Worm (Caenorhabditis elegans) whole organism, young adult: ENCODE measurements around the gene str-190.

ENCODE experiments used
- B0019.2 ChIP-seq: fragments of 200-800 bp; sonication (Bioruptor generic); conservative IDR thresholded peaks from 2 replicates; pipeline ENCODE4 v1.3.6; 2022; ENCODE audit warnings: missing genetic modification reagents, missing genetic modification characterization, missing compliant biosample characterization
- C17E4.6 ChIP-seq: fragments of 200-800 bp; sonication (Bioruptor generic); IDR thresholded peaks from 2 replicates; pipeline ENCODE4 v1.3.6; 2022; ENCODE audit warnings: missing genetic modification reagents, missing genetic modification characterization, missing compliant biosample characterization
- F23B12.7 ChIP-seq: sonication (generic microtip); optimal IDR thresholded peaks from 2 replicates; lab custom pipeline; 2017; ENCODE audit warnings: missing genetic modification characterization, mild to moderate bottlenecking, missing compliant biosample characterization, antibody characterized with exemption, moderate library complexity; ENCODE audit not compliant: insufficient read depth
- F33H1.4 ChIP-seq: fragments of 200-800 bp; sonication (Bioruptor generic); IDR thresholded peaks from 2 replicates; pipeline ENCODE4 v1.3.6; 2022; ENCODE audit warnings: missing genetic modification reagents, missing genetic modification characterization, missing compliant biosample characterization
- F37B4.10 ChIP-seq: fragments of 200-800 bp; sonication (Bioruptor generic); IDR thresholded peaks from 2 replicates; pipeline ENCODE4 v1.3.6; 2022; ENCODE audit warnings: missing genetic modification characterization, missing compliant biosample characterization
- F49E8.2 ChIP-seq: sonication (generic microtip); optimal IDR thresholded peaks from 3 replicates; lab custom pipeline; 2017; ENCODE audit warnings: missing genetic modification characterization, mild to moderate bottlenecking, missing compliant biosample characterization, antibody characterized with exemption, moderate library complexity; ENCODE audit not compliant: insufficient read depth
- K12H6.12 ChIP-seq: fragments of 200-800 bp; sonication (Bioruptor generic); optimal IDR thresholded peaks from 2 replicates; lab custom pipeline; 2018; ENCODE audit warnings: mild to moderate bottlenecking, missing genetic modification characterization, missing compliant biosample characterization
- Y53F4B.3 ChIP-seq: fragments of 200-800 bp; sonication (Bioruptor generic); IDR thresholded peaks from 2 replicates; pipeline ENCODE4 v1.3.6; 2022; ENCODE audit warnings: missing genetic modification reagents, missing genetic modification characterization, missing compliant biosample characterization
- Y53G8AR.9 ChIP-seq: fragments of 200-800 bp; sonication (Bioruptor generic); conservative IDR thresholded peaks from 2 replicates; pipeline ENCODE4 v1.3.6; 2022; ENCODE audit warnings: missing genetic modification reagents, missing genetic modification characterization, missing compliant biosample characterization
- Y56A3A.18 ChIP-seq: fragments of 200-800 bp; sonication (Bioruptor generic); IDR thresholded peaks from 2 replicates; pipeline ENCODE4 v1.3.6; 2022; ENCODE audit warnings: missing genetic modification reagents, missing genetic modification characterization, missing compliant biosample characterization
- Y95B8A.8 ChIP-seq: fragments of 200-800 bp; sonication (Bioruptor generic); IDR thresholded peaks from 2 replicates; pipeline ENCODE4 v1.3.6; 2022; ENCODE audit warnings: missing genetic modification reagents, missing genetic modification characterization, missing compliant biosample characterization
- aptf-2 ChIP-seq: fragments of 200-800 bp; sonication (Bioruptor generic); conservative IDR thresholded peaks from 2 replicates; pipeline ENCODE4 v1.3.6; 2022; ENCODE audit warnings: missing genetic modification reagents, missing genetic modification characterization, missing compliant biosample characterization
- aptf-3 ChIP-seq: fragments of 200-800 bp; sonication (Bioruptor generic); IDR thresholded peaks from 2 replicates; pipeline ENCODE4 v1.3.6; 2022; ENCODE audit warnings: missing genetic modification characterization, missing compliant biosample characterization
- attf-3 ChIP-seq: fragments of 200-800 bp; sonication (Bioruptor generic); conservative IDR thresholded peaks from 2 replicates; pipeline ENCODE4 v1.3.6; 2022; ENCODE audit warnings: missing genetic modification reagents, missing genetic modification characterization, missing compliant biosample characterization
- ccch-3 ChIP-seq: fragments of 200-800 bp; sonication (Bioruptor generic); optimal IDR thresholded peaks from 2 replicates; lab custom pipeline; 2018; ENCODE audit warnings: mild to moderate bottlenecking, missing genetic modification characterization, missing compliant biosample characterization
- ceh-100 ChIP-seq: fragments of 200-800 bp; sonication (Bioruptor generic); IDR thresholded peaks from 2 replicates; pipeline ENCODE4 v1.3.6; 2022; ENCODE audit warnings: missing genetic modification reagents, missing genetic modification characterization, missing compliant biosample characterization
- ceh-79 ChIP-seq: sonication (generic microtip); optimal IDR thresholded peaks from 2 replicates; lab custom pipeline; 2017; ENCODE audit warnings: mild to moderate bottlenecking, missing genetic modification characterization, missing compliant biosample characterization
- ceh-91 ChIP-seq: fragments of 200-800 bp; sonication (Bioruptor generic); IDR thresholded peaks from 2 replicates; pipeline ENCODE4 v1.3.6; 2022; ENCODE audit warnings: missing genetic modification reagents, missing genetic modification characterization, missing compliant biosample characterization
- dpff-1 ChIP-seq: sonication (generic microtip); optimal IDR thresholded peaks from 2 replicates; lab custom pipeline; 2017; ENCODE audit warnings: mild to moderate bottlenecking, missing genetic modification characterization, missing compliant biosample characterization
- dpl-1 ChIP-seq: fragments of 150-350 bp; optimal IDR thresholded peaks from 2 replicates; lab custom pipeline; 2014; ENCODE audit warnings: missing biosample characterization, missing genetic modification reagents, missing genetic modification characterization
- efl-1 ChIP-seq: fragments of 150-350 bp; optimal IDR thresholded peaks from 2 replicates; lab custom pipeline; 2014; ENCODE audit warnings: missing biosample characterization, missing genetic modification reagents, missing genetic modification characterization
- egl-18 ChIP-seq: fragments of 200-800 bp; sonication (Bioruptor generic); IDR thresholded peaks from 2 replicates; pipeline ENCODE4 v1.3.6; 2022; ENCODE audit warnings: missing genetic modification reagents, missing genetic modification characterization, missing compliant biosample characterization
- ekl-4 ChIP-seq: fragments of 200-800 bp; sonication (Bioruptor generic); IDR thresholded peaks from 2 replicates; pipeline ENCODE4 v1.3.6; 2022; ENCODE audit warnings: missing genetic modification reagents, missing genetic modification characterization, missing compliant biosample characterization
- ets-4 ChIP-seq: fragments of 200-800 bp; sonication (Bioruptor generic); optimal IDR thresholded peaks from 2 replicates; lab custom pipeline; 2018; ENCODE audit warnings: mild to moderate bottlenecking, missing genetic modification characterization, missing compliant biosample characterization
- fkh-3 ChIP-seq: sonication (generic microtip); optimal IDR thresholded peaks from 2 replicates; lab custom pipeline; 2016; ENCODE audit warnings: mild to moderate bottlenecking, missing genetic modification characterization, missing compliant biosample characterization
- gei-17 ChIP-seq: fragments of 200-800 bp; sonication (Bioruptor generic); optimal IDR thresholded peaks from 2 replicates; lab custom pipeline; 2018; ENCODE audit warnings: mild to moderate bottlenecking, missing genetic modification characterization, missing compliant biosample characterization
- lag-1 ChIP-seq: fragments of 200-800 bp; sonication (Bioruptor generic); IDR thresholded peaks from 2 replicates; pipeline ENCODE4 v1.3.6; 2022; ENCODE audit warnings: missing genetic modification reagents, missing genetic modification characterization, missing compliant biosample characterization
- let-607 ChIP-seq, 2 experiments: fragments of 200-800 bp in 1 of 2; sonication (Bioruptor generic) in 1 of 2; sonication (generic microtip) in 1 of 2; optimal IDR thresholded peaks; 2 replicates each; lab custom pipeline; 2016 to 2018; ENCODE audit warnings: mild to moderate bottlenecking in 2 of 2, missing compliant biosample characterization in 2 of 2, missing genetic modification characterization in 2 of 2, moderate library complexity in 2 of 2, missing genotype in 1 of 2
- lin-54 ChIP-seq: fragments of 200-800 bp; sonication (Bioruptor generic); optimal IDR thresholded peaks from 2 replicates; lab custom pipeline; 2018; ENCODE audit warnings: mild to moderate bottlenecking, missing genetic modification characterization, missing compliant biosample characterization
- lsy-27 ChIP-seq: sonication (generic microtip); optimal IDR thresholded peaks from 2 replicates; lab custom pipeline; 2017; ENCODE audit warnings: missing genetic modification characterization, mild to moderate bottlenecking, missing compliant biosample characterization, antibody characterized with exemption, missing genotype, borderline replicate concordance; ENCODE audit not compliant: insufficient read depth
- nhr-120 ChIP-seq: fragments of 200-800 bp; sonication (Bioruptor generic); IDR thresholded peaks from 2 replicates; pipeline ENCODE4 v1.3.6; 2022; ENCODE audit warnings: missing genetic modification characterization, missing compliant biosample characterization
- nhr-27 ChIP-seq: fragments of 200-800 bp; sonication (Bioruptor generic); optimal IDR thresholded peaks from 2 replicates; lab custom pipeline; 2018; ENCODE audit warnings: mild to moderate bottlenecking, missing genetic modification characterization, moderate library complexity, missing compliant biosample characterization
- nhr-80 ChIP-seq: sonication (generic microtip); optimal IDR thresholded peaks from 2 replicates; lab custom pipeline; 2016; ENCODE audit warnings: missing genetic modification characterization, missing compliant biosample characterization
- pbrm-1 ChIP-seq: fragments of 200-800 bp; sonication (Bioruptor generic); IDR thresholded peaks from 2 replicates; pipeline ENCODE4 v1.3.6; 2022; ENCODE audit warnings: missing genetic modification reagents, missing genetic modification characterization, missing compliant biosample characterization
- repo-1 ChIP-seq: sonication (generic microtip); optimal IDR thresholded peaks from 2 replicates; lab custom pipeline; 2017; ENCODE audit warnings: mild to moderate bottlenecking, missing genetic modification characterization, missing compliant biosample characterization
- rpc-1 ChIP-seq, 2 experiments: fragments of 150-350 bp in 1 of 2; sonication (generic microtip) in 1 of 2; optimal IDR thresholded peaks; 2 replicates each; lab custom pipeline; 2014 to 2018; ENCODE audit warnings: missing biosample characterization in 1 of 2, missing genetic modification characterization in 1 of 2, missing genetic modification reagents in 1 of 2, missing genotype in 1 of 2
- snpc-4 ChIP-seq, 5 experiments: fragments of 150-350 bp in 1 of 5; sonication (generic microtip) in 4 of 5; optimal IDR thresholded peaks; 2 replicates each; lab custom pipeline; 2014 to 2018; ENCODE audit warnings: missing genetic modification characterization in 5 of 5, missing biosample characterization in 3 of 5, antibody characterized with exemption in 2 of 5, mild to moderate bottlenecking in 2 of 5, missing compliant biosample characterization in 2 of 5, missing genotype in 2 of 5, moderate library complexity in 2 of 5, missing genetic modification reagents in 1 of 5
- tbx-9 ChIP-seq: sonication (generic microtip); optimal IDR thresholded peaks from 2 replicates; lab custom pipeline; 2016; ENCODE audit warnings: borderline replicate concordance, missing genetic modification characterization, inconsistent platforms, missing compliant biosample characterization
- ztf-18 ChIP-seq: sonication (generic microtip); optimal IDR thresholded peaks from 2 replicates; lab custom pipeline; 2016; ENCODE audit warnings: missing genotype, mild to moderate bottlenecking, missing genetic modification characterization, missing compliant biosample characterization

The str-190 gene

DNA sequence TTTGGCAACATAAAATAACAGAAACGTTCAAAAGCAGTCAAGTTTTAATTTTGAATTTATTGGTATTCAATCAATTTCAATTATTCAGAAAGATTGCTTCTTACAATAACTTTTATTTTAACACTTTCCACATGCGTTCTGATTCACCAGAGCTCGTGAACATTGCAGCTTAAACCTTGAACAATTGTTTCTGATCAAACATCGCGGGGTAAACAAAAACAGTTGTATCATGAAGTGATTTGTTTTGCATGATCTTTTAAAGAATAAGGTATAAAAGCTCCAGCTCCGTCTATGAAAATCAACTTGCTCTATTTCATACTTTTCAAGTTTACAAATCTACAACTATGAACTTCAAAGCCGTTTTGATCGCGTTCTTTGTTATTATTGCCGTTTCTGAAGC lies 45.1 kb upstream of the str-190 start, which contains the start of gene C54F6.6:
Gene C54F6.6, plus strand, starts transcription at position 301 of the 400 bp plus-strand sequence.
- TF ChIP-seq dpff-1 = no peak
- TF ChIP-seq nhr-120 (GFP tag; lab: Robert Waterston, UW) = no peak
- TF ChIP-seq repo-1 (tag; lab: Kevin White, UChicago) = no peak
- TF ChIP-seq, all 124 proteins: peak for 0

ce11 chrV:7522279-7522678 lies 44.0 kb upstream of the str-190 start, which contains the start of gene C54F6.15:
Gene C54F6.15, minus strand, starts transcription at chrV:7522379.
- TF ChIP-seq F37B4.10 (GFP tag; lab: Robert Waterston, UW) (0 out of 2 replicates have a peak, but pooled peaks have one; percentile 46), ceh-79 (tag; lab: Kevin White, UChicago) (no peak)

ce11 chrV:7521304-7521703 lies 43.0 kb upstream of the str-190 start:
- no peak for TF ChIP-seq Y95B8A.8 (GFP tag; lab: Robert Waterston, UW)
- peak; percentile 73 for TF ChIP-seq nhr-80

DNA sequence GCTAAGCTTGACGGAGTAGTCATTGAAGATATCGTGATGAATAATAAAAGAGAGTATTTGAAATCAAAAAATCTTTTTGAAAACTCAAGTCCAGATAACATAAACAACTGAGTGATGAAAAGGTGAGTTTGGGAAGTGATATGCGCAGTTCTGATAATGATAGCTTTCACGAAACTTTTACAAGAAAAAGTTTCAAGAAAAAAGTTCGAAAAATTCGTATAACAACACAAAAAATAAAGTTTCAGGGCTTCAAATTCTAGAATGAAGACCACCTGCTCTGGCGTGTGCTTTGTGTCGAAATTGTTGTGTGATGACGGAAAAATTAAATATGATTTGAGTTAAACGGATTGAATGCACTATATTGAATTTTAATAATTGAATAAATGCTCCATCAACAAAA lies 41.8 kb upstream of the str-190 start, which contains the start of gene srb-19:
Gene srb-19, minus strand, starts transcription at position 101 of the 400 bp plus-strand sequence.
- no peak for TF ChIP-seq lag-1 (GFP tag; lab: Robert Waterston, UW)
- no peak for TF ChIP-seq Y56A3A.18 (GFP tag; lab: Robert Waterston, UW)
- TF ChIP-seq efl-1 = no peak
- no peak for TF ChIP-seq K12H6.12
- no peak for TF ChIP-seq F33H1.4 (GFP tag; lab: Robert Waterston, UW)
- no peak for TF ChIP-seq lin-54 (GFP tag; lab: Kevin White, UChicago)
- TF ChIP-seq ekl-4 (GFP tag; lab: Robert Waterston, UW) = no peak
- TF ChIP-seq nhr-27 (tag; lab: Kevin White, UChicago) = no peak
- no peak for TF ChIP-seq F49E8.2 (tag; lab: Kevin White, UChicago)
- no peak for TF ChIP-seq let-607 (tag; optimal IDR thresholded peaks at IDR 0.05; lab: Kevin White, UChicago)
- no peak for TF ChIP-seq C17E4.6 (GFP tag; lab: Robert Waterston, UW)
- no peak for TF ChIP-seq aptf-3
- TF ChIP-seq pbrm-1 (GFP tag; lab: Robert Waterston, UW) = no peak
- no peak for TF ChIP-seq dpl-1
- no peak for TF ChIP-seq attf-3 (GFP tag; lab: Robert Waterston, UW)
- no peak for TF ChIP-seq lsy-27 (tag; lab: Kevin White, UChicago)
- TF ChIP-seq tbx-9 (tag; lab: Kevin White, UChicago) = no peak
- TF ChIP-seq, all 124 proteins: peak for 0

- no peak for TF ChIP-seq efl-1
- TF ChIP-seq ceh-91 (GFP tag; lab: Robert Waterston, UW) = no peak
- TF ChIP-seq ccch-3 (GFP tag; lab: Kevin White, UChicago) = no peak
- TF ChIP-seq egl-18 (GFP tag; lab: Robert Waterston, UW) = no peak
- TF ChIP-seq gei-17 = no peak
- no peak for TF ChIP-seq Y53G8AR.9 (GFP tag; lab: Robert Waterston, UW)
- TF ChIP-seq B0019.2 = no peak
- no peak for TF ChIP-seq F23B12.7 (tag; lab: Kevin White, UChicago)
- TF ChIP-seq rpc-1 (optimal IDR thresholded peaks at IDR 0.05; lab: Kevin White, UChicago) = no peak
- TF ChIP-seq rpc-1 (tag; optimal IDR thresholded peaks at IDR 0.05; lab: Kevin White, UChicago) = no peak
- no peak for TF ChIP-seq snpc-4 (GFP tag; optimal IDR thresholded peaks at IDR 0.05; lab: Kevin White, UChicago)
- no peak for TF ChIP-seq snpc-4 (tag; optimal IDR thresholded peaks at IDR 0.05; lab: Kevin White, UChicago)
- TF ChIP-seq Y53F4B.3 (GFP tag; lab: Robert Waterston, UW) = no peak
- TF ChIP-seq ets-4 (GFP tag; lab: Kevin White, UChicago) = no peak
- TF ChIP-seq ceh-100 (GFP tag; lab: Robert Waterston, UW) = no peak
- no peak for TF ChIP-seq ztf-18 (tag; lab: Kevin White, UChicago)
- TF ChIP-seq aptf-2 (GFP tag; lab: Robert Waterston, UW) = no peak
- no peak for TF ChIP-seq fkh-3
Observed at ce11 chrV:7514939-7515338, 36.6 kb upstream of the str-190 start, which contains the start of gene srb-18. Gene srb-18, plus strand, starts transcription at chrV:7515239.
